Worm (Caenorhabditis elegans): Measurements from ENCODE around the gene F57A10.2.

DNA sequence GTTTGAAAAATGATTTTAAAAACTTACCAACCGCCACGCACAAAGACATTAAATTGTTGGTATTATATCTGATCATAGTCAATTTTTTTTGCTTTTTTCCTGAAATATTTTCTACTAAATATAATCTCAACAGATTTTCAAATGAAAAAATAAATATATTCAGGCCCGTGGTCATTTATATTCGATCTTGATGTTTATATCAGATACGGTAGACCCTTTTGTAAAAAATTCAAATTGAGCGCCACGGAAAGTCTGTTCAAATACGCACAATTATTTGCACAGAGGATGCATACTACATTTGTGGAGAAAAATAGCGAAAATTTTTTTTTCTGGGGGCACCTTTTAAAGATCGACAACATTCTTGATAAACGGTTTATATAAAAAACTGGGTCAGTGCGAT lies 26.0 kb downstream of the F57A10.2 start, which contains the start of gene T26E4.4:
- no peak for TF ChIP-seq elt-3 (tag; optimal IDR thresholded peaks at IDR 0.05)
- TF ChIP-seq Y116A8C.19 (tag; optimal IDR thresholded peaks at IDR 0.05; ENCODE audit: borderline replicate concordance): no peak
- TF ChIP-seq unc-62 (GFP tag; optimal IDR thresholded peaks at IDR 0.05): no peak
- no peak for TF ChIP-seq nhr-76 (tag; optimal IDR thresholded peaks at IDR 0.05)
- TF ChIP-seq zag-1 (tag; optimal IDR thresholded peaks at IDR 0.05): no peak

All from whole organism, L1 larva.